Fruit fly (Drosophila melanogaster) whole organism, embryonic: ENCODE results near the gene rdog.

Experiments used
- Aef1 ChIP-seq: fragments of 200-800 bp; sonication (Bioruptor generic); IDR thresholded peaks from 3 replicates; pipeline ENCODE4 v1.3.6; 2022; ENCODE audit warnings: missing biosample characterization, missing genetic modification characterization
- Awh ChIP-seq: fragments of 200-800 bp; sonication (Bioruptor generic); IDR thresholded peaks from 2 replicates; pipeline ENCODE4, ENCODE4 v1.3.6; 2022; ENCODE audit warnings: missing biosample characterization, missing genetic modification characterization
- CG12155 ChIP-seq: fragments of 200-800 bp; sonication (Bioruptor generic); optimal IDR thresholded peaks from 3 replicates; lab custom pipeline; 2016; ENCODE audit warnings: missing biosample characterization, missing genetic modification characterization
- CG13123 ChIP-seq: fragments of 200-800 bp; sonication (Bioruptor generic); optimal IDR thresholded peaks from 2 replicates; lab custom pipeline; 2016; ENCODE audit warnings: missing biosample characterization, missing genetic modification characterization
- CG13424 ChIP-seq: fragments of 200-800 bp; sonication (Bioruptor generic); optimal IDR thresholded peaks from 2 replicates; lab custom pipeline; 2019; ENCODE audit warnings: missing biosample characterization, mild to moderate bottlenecking, missing genetic modification characterization, moderate library complexity
- CG17612 ChIP-seq: fragments of 200-800 bp; sonication (Bioruptor generic); IDR thresholded peaks from 2 replicates; pipeline ENCODE4 v1.3.6; 2022; ENCODE audit warnings: missing biosample characterization, missing genetic modification characterization
- CG18011 ChIP-seq: fragments of 200-800 bp; sonication (Bioruptor generic); optimal IDR thresholded peaks from 2 replicates; lab custom pipeline; 2017; ENCODE audit warnings: missing biosample characterization, missing genetic modification characterization, mild to moderate bottlenecking, moderate library complexity, missing genotype
- CG2875 ChIP-seq: fragments of 200-800 bp; sonication (Bioruptor generic); optimal IDR thresholded peaks from 2 replicates; lab custom pipeline; 2017; ENCODE audit warnings: missing biosample characterization, mild to moderate bottlenecking, missing genetic modification characterization, missing genetic modification reagents
- CG30403 ChIP-seq: fragments of 200-800 bp; sonication (Bioruptor generic); optimal IDR thresholded peaks from 3 replicates; lab custom pipeline; 2016; ENCODE audit warnings: missing biosample characterization, missing genetic modification characterization
- CG34376 ChIP-seq: fragments of 200-800 bp; sonication (Bioruptor generic); optimal IDR thresholded peaks from 2 replicates; lab custom pipeline; 2018; ENCODE audit warnings: missing biosample characterization, mild to moderate bottlenecking, missing genetic modification characterization
- CG8089 ChIP-seq: fragments of 200-800 bp; sonication (Bioruptor generic); optimal IDR thresholded peaks from 3 replicates; lab custom pipeline; 2016; ENCODE audit warnings: missing biosample characterization, missing genetic modification characterization
- CoRest ChIP-seq: fragments of 200-800 bp; sonication (Bioruptor generic); optimal IDR thresholded peaks from 3 replicates; lab custom pipeline; 2018; ENCODE audit warnings: missing biosample characterization, mild to moderate bottlenecking, missing genetic modification characterization, moderate library complexity
- D ChIP-seq, 2 experiments: fragments of 200-800 bp in 1 of 2; fragments of >200 bp in 1 of 2; sonication (Bioruptor generic) in 1 of 2; optimal IDR thresholded peaks; 2 replicates in 1 of 2; 3 replicates in 1 of 2; lab custom pipeline; 2017; ENCODE audit warnings: mild to moderate bottlenecking in 1 of 2, missing biosample characterization in 1 of 2, missing genetic modification characterization in 1 of 2, missing genetic modification reagents in 1 of 2
- E2f1 ChIP-seq: fragments of 200-800 bp; sonication (Bioruptor generic); IDR thresholded peaks from 2 replicates; pipeline ENCODE4 v1.3.6; 2022; ENCODE audit warnings: missing biosample characterization, missing genetic modification characterization
- ERR ChIP-seq: fragments of 200-800 bp; sonication (Bioruptor generic); optimal IDR thresholded peaks from 2 replicates; lab custom pipeline; 2016; ENCODE audit warnings: missing biosample characterization, missing genetic modification characterization
- GATAe ChIP-seq: fragments of 200-800 bp; sonication (Bioruptor generic); conservative IDR thresholded peaks from 2 replicates; pipeline ENCODE4 v1.3.6; 2022; ENCODE audit warnings: missing biosample characterization, missing genetic modification characterization
- HLH54F ChIP-seq: fragments of 200-800 bp; sonication (Bioruptor generic); optimal IDR thresholded peaks from 3 replicates; lab custom pipeline; 2016; ENCODE audit warnings: missing biosample characterization, missing genetic modification characterization
- Max ChIP-seq: fragments of 200-800 bp; sonication (Bioruptor generic); optimal IDR thresholded peaks from 2 replicates; lab custom pipeline; 2016; ENCODE audit warnings: missing biosample characterization, mild to moderate bottlenecking, missing genetic modification characterization
- Ravus ChIP-seq: fragments of 200-800 bp; sonication (Bioruptor generic); IDR thresholded peaks from 2 replicates; pipeline ENCODE4 v1.3.6; 2022; ENCODE audit warnings: missing biosample characterization, missing genetic modification characterization
- Sin3A ChIP-seq: fragments of >200 bp; optimal IDR thresholded peaks from 2 replicates; lab custom pipeline; 2018
- Sox102F ChIP-seq: fragments of 200-800 bp; sonication (Bioruptor generic); optimal IDR thresholded peaks from 2 replicates; lab custom pipeline; 2018; ENCODE audit warnings: missing biosample characterization, mild to moderate bottlenecking, missing genetic modification characterization, moderate library complexity
- TFAM ChIP-seq: fragments of 200-800 bp; sonication (Bioruptor generic); optimal IDR thresholded peaks from 2 replicates; lab custom pipeline; 2017; ENCODE audit warnings: missing biosample characterization, missing genetic modification characterization, inconsistent platforms
- ara ChIP-seq: fragments of 200-800 bp; sonication (Bioruptor generic); IDR thresholded peaks from 2 replicates; pipeline ENCODE4 v1.3.6; 2022; ENCODE audit warnings: missing biosample characterization, missing genetic modification characterization
- br ChIP-seq: fragments of >200 bp; optimal IDR thresholded peaks from 2 replicates; lab custom pipeline; 2017
- cato ChIP-seq: fragments of 200-800 bp; sonication (Bioruptor generic); optimal IDR thresholded peaks from 2 replicates; lab custom pipeline; 2016; ENCODE audit warnings: missing biosample characterization, missing genetic modification characterization, borderline replicate concordance
- chinmo ChIP-seq: fragments of 200-800 bp; sonication (Bioruptor generic); IDR thresholded peaks from 4 replicates; pipeline ENCODE4 v1.3.6; 2022; ENCODE audit warnings: missing biosample characterization, missing genetic modification characterization; ENCODE audit not compliant: partially characterized antibody
- cwo ChIP-seq: fragments of 200-800 bp; sonication (Bioruptor generic); optimal IDR thresholded peaks from 3 replicates; lab custom pipeline; 2017; ENCODE audit warnings: missing biosample characterization, missing genetic modification characterization, mild to moderate bottlenecking, moderate library complexity, missing genetic modification reagents
- ems ChIP-seq: fragments of 200-800 bp; sonication (Bioruptor generic); optimal IDR thresholded peaks from 3 replicates; lab custom pipeline; 2016; ENCODE audit warnings: missing biosample characterization, missing genetic modification characterization
- exex ChIP-seq: fragments of 200-800 bp; sonication (Bioruptor generic); optimal IDR thresholded peaks from 4 replicates; lab custom pipeline; 2018; ENCODE audit warnings: missing biosample characterization, mild to moderate bottlenecking, missing genetic modification characterization, moderate library complexity
- grn ChIP-seq: fragments of 200-800 bp; sonication (Bioruptor generic); optimal IDR thresholded peaks from 3 replicates; lab custom pipeline; 2017; ENCODE audit warnings: missing biosample characterization, missing genetic modification characterization
- gt ChIP-seq: fragments of 200-800 bp; sonication (Bioruptor generic); IDR thresholded peaks from 2 replicates; pipeline ENCODE4 v1.3.6; 2022; ENCODE audit warnings: missing biosample characterization, missing genetic modification characterization
- hb ChIP-seq: fragments of 200-800 bp; sonication (Bioruptor generic); IDR thresholded peaks from 3 replicates; pipeline ENCODE4 v1.3.6; 2022; ENCODE audit warnings: missing biosample characterization, missing genetic modification characterization; ENCODE audit not compliant: partially characterized antibody
- mirr ChIP-seq: fragments of 200-800 bp; sonication (Bioruptor generic); optimal IDR thresholded peaks from 3 replicates; lab custom pipeline; 2018; ENCODE audit warnings: missing biosample characterization, mild to moderate bottlenecking, missing genetic modification characterization
- odd ChIP-seq: fragments of 200-800 bp; sonication (Bioruptor generic); optimal IDR thresholded peaks from 2 replicates; lab custom pipeline; 2017; ENCODE audit warnings: missing biosample characterization, mild to moderate bottlenecking, missing genetic modification characterization
- sd ChIP-seq: fragments of 200-800 bp; sonication (Bioruptor generic); optimal IDR thresholded peaks from 3 replicates; lab custom pipeline; 2018; ENCODE audit warnings: missing biosample characterization, mild to moderate bottlenecking, missing genetic modification characterization, moderate library complexity
- sens ChIP-seq: fragments of 200-800 bp; sonication (Bioruptor generic); peaks from one replicate; lab custom pipeline; 2016; ENCODE audit warnings: missing biosample characterization, missing genetic modification characterization
- sug ChIP-seq: fragments of 200-800 bp; optimal IDR thresholded peaks from 2 replicates; lab custom pipeline; 2019; ENCODE audit warnings: missing biosample characterization, mild to moderate bottlenecking, missing genetic modification characterization, moderate library complexity
- tgo ChIP-seq: fragments of 200-800 bp; sonication (Bioruptor generic); IDR thresholded peaks from 3 replicates; pipeline ENCODE4 v1.3.6; 2022; ENCODE audit warnings: missing biosample characterization, missing genetic modification characterization
- vnd ChIP-seq: fragments of 200-800 bp; sonication (Bioruptor generic); IDR thresholded peaks from 3 replicates; pipeline ENCODE4 v1.3.6; 2022; ENCODE audit warnings: missing biosample characterization, missing genetic modification characterization; ENCODE audit not compliant: partially characterized antibody
- vvl ChIP-seq: fragments of 200-800 bp; sonication (Bioruptor generic); IDR thresholded peaks from 2 replicates; pipeline ENCODE4 v1.3.6; 2022; ENCODE audit warnings: missing biosample characterization, missing genetic modification characterization

Gene rdog

DNA sequence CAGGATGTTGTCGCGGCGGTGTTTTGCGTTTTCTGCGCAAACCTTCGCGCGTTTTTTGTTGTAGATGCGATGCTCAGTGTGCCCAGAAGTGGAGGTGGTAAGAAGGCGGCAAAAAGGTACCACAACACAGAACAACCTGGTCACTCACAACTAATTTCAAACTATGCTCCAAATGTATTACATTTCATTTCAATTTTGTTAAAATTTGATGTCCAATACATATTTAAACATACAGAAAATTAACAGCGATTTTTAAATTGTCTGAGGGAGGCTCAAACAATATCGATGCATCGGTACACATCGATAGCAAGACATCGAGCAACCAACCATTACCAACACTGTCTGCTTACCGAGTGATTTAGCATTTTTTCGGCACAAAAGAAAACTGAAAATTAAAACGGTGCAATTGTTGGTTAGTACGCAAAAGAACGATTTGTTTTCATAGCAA, 4.7 kb upstream of the rdog start, which contains the start of the genes Slbp and Rpn2 (continued):
- TF ChIP-seq TFAM (GFP tag; lab: Kevin White, UChicago) (no peak), gt (GFP tag; lab: Robert Waterston, UW) (no peak), br (no peak), CG13424 (tag; lab: Kevin White, UChicago) (no peak), CG30403 (GFP tag; lab: Kevin White, UChicago) (peak; percentile 21), HLH54F (peak; percentile 53), odd (GFP tag; lab: Kevin White, UChicago) (no peak), hb (GFP tag; lab: Robert Waterston, UW) (peak; percentile 82; the same call in 2 of the 3 replicates), E2f1 (GFP tag; lab: Robert Waterston, UW) (peak; percentile 56; the same call in 1 of the 2 replicates), vnd (GFP tag; lab: Robert Waterston, UW) (peak; percentile 87), ems (GFP tag; lab: Kevin White, UChicago) (peak; percentile 12), Aef1 (GFP tag; lab: Robert Waterston, UW) (no peak), CG18011 (GFP tag; lab: Kevin White, UChicago) (peak; percentile 30), tgo (GFP tag; lab: Robert Waterston, UW) (no peak), CG2875 (no peak), Awh (GFP tag; lab: Robert Waterston, UW) (no peak), Ravus (GFP tag; lab: Robert Waterston, UW) (no peak), CoRest (tag; lab: Kevin White, UChicago) (peak; percentile 50), CG8089 (no peak), cato (no peak), Sin3A (peak; percentile 98), CG12155 (GFP tag; lab: Kevin White, UChicago) (peak; percentile 37), ara (no peak), D (optimal IDR thresholded peaks at IDR 0.05; lab: Kevin White, UChicago) (no peak), D (GFP tag; optimal IDR thresholded peaks at IDR 0.05; lab: Kevin White, UChicago) (no peak), Max (GFP tag; lab: Kevin White, UChicago) (peak; percentile 43)

DNA sequence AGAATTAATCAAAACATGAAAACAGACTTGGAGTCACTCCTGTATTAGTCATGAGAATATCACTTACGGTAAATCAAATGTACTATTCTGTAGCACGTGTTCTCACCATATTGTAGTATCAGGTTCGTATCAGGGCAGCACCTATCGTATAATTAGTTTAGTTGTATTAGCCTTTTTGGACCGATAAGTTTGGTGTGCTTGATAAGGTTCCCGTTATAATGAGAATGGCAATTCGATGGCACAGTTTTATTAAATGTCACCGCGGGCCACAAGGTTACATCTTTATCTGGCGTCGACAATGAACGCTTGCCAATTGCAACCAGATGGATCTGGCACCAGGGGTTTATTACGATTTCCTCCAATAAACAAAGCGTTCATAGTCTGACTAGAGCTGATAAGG, 799 bp downstream of the rdog start:
- TF ChIP-seq chinmo (GFP tag; lab: Robert Waterston, UW) (0 out of 4 replicates have a peak, but pooled peaks have one; percentile 8), CG13123 (GFP tag; lab: Kevin White, UChicago) (no peak), sug (tag; lab: Kevin White, UChicago) (peak; percentile 83), exex (peak; percentile 92), mirr (peak; percentile 92), ERR (GFP tag; lab: Kevin White, UChicago) (no peak), grn (GFP tag; lab: Kevin White, UChicago) (peak; percentile 56), Sox102F (GFP tag; lab: Kevin White, UChicago) (no peak), GATAe (GFP tag; lab: Robert Waterston, UW) (peak; percentile 35; the same call in 1 of the 2 replicates), cwo (peak; percentile 95), sd (tag; lab: Kevin White, UChicago) (peak; percentile 33), CG34376 (GFP tag; lab: Kevin White, UChicago) (peak; percentile 81)

DNA sequence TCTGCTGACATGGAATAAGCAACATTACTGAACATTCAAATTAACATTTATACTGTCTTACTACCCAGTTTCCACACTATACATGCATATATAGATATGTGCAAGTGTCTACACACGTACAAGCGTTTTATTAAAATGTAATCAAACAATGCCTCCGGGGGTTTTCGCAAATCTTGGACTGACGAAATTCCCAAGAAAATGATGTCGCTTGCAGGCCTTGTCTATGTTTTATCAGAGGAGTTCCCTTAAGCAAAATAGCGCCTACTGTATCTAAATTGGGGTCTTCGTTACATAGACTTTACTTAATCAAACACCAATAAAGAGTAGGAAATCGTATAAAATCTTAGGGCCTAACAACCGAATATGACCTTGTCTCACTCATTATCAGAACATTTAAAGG, 1.7 kb downstream of the rdog start:
- TF ChIP-seq vvl (GFP tag; lab: Robert Waterston, UW) = 0 out of 2 replicates have a peak, but pooled peaks have one; percentile 23
- TF ChIP-seq sens (GFP tag; lab: Kevin White, UChicago) = peak; percentile 7
- TF ChIP-seq CG17612 (GFP tag; lab: Robert Waterston, UW) = no peak
